Fruit fly (Drosophila melanogaster): ENCODE results near the gene CG17560.

CG17560 gene

DNA sequence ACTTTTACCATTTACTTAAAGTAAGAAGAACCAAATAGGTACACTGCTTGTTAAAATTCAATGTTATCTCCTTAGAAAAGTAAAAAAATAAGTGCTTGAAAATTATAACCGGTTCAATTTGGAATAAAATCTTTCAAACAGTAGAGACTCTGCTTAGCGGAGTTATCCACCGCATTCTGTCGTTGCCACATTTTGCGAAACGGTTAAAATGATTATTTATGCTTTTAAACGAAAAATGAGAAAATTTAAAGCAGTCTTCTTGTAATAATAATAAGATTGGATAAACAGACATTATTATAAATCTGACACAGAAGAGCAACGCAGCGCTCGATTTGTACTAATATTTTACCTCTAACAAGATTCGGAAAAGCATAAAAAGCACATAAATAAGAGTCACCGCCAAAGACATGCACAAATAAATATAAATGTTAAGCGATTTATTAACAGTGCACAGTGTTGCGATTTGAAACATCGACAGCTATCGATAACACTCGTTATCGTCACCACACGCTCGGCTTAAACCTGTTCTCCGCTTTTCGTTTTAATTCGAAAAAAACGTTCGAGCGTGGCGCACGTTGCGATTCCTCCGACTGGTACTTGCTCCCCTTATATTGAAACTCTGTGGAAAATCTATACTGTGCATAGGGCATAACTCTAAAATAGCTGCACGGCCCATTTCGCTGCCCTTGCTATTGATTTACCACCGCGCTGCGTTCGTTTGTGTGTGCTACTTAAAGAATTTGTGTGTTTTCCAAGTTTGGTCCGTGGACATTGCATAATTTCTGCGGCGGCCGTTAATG is 7.2 kb downstream of the CG17560 start, which contains the start of gene Fas1:
TSS of gene Fas1 (plus strand) at position 489 of the 800 bp plus-strand sequence.
- TF ChIP-seq Hr96 (GFP tag; optimal IDR thresholded peaks at IDR 0.05) = peak; percentile 2
- no peak for TF ChIP-seq toe (GFP tag; optimal IDR thresholded peaks at IDR 0.05)
- TF ChIP-seq CG12768 (GFP tag; optimal IDR thresholded peaks at IDR 0.05) = no peak
- no peak for TF ChIP-seq ovo (GFP tag; optimal IDR thresholded peaks at IDR 0.05)
- peak; percentile 32 for TF ChIP-seq Mnt (GFP tag; optimal IDR thresholded peaks at IDR 0.05)
- peak; percentile 89 for TF ChIP-seq kay (GFP tag; ENCODE audit: borderline replicate concordance)
- TF ChIP-seq Crg-1 (GFP tag; optimal IDR thresholded peaks at IDR 0.05) = peak; percentile 1

DNA sequence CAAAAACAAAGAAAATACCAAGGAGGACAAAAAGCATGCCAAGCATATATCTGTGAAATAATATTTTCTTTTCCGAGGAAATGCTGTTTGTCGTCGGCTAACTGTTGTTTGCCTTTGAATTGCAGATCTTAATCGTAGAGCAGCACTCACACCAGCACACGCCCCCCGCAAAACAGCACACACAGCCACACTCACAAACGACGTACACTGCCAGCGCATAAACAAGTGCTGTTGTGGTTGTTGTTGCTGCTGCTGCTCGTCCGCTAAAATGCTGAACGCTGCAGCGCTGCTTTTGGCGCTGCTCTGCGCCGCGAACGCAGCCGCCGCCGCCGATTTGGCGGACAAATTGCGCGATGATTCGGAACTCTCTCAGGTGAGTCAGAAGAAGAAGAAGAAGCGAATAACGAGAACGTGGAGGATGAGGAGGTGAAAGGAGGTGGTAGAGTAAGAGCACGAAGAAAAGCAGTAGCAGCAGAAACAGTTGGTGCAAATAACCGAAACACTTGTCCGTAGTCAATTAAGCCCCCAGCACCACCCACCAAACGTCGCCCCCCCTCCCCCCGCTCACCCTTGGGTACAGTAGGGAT is 8.2 kb downstream of the CG17560 start:
- TF ChIP-seq toe (GFP tag; optimal IDR thresholded peaks at IDR 0.05) = no peak
- TF ChIP-seq tj (GFP tag; optimal IDR thresholded peaks at IDR 0.05) = peak; percentile 81
- no peak for TF ChIP-seq bab1 (GFP tag; optimal IDR thresholded peaks at IDR 0.05)
- peak; percentile 79 for TF ChIP-seq kay (GFP tag; ENCODE audit: borderline replicate concordance)
- TF ChIP-seq cnc (optimal IDR thresholded peaks at IDR 0.05) = no peak
- no peak for TF ChIP-seq Crg-1 (GFP tag; optimal IDR thresholded peaks at IDR 0.05)
- no peak for TF ChIP-seq pad (GFP tag; optimal IDR thresholded peaks at IDR 0.05)
- no peak for TF ChIP-seq CG7045 (GFP tag; optimal IDR thresholded peaks at IDR 0.05)
- TF ChIP-seq ovo (GFP tag; optimal IDR thresholded peaks at IDR 0.05) = peak; percentile 12
- TF ChIP-seq cic (GFP tag; optimal IDR thresholded peaks at IDR 0.05) = no peak
- no peak for TF ChIP-seq CG5204 (GFP tag; optimal IDR thresholded peaks at IDR 0.05)
- no peak for TF ChIP-seq CG11617 (GFP tag; optimal IDR thresholded peaks at IDR 0.05)
- TF ChIP-seq CG1620 (GFP tag; optimal IDR thresholded peaks at IDR 0.05) = no peak

dm6 chr3R:16626899-16627432 is 9.2 kb downstream of the CG17560 start:
- no peak for TF ChIP-seq tj (GFP tag; optimal IDR thresholded peaks at IDR 0.05)
- no peak for TF ChIP-seq Hr96 (GFP tag; optimal IDR thresholded peaks at IDR 0.05)
- TF ChIP-seq ovo (GFP tag; optimal IDR thresholded peaks at IDR 0.05) = no peak

DNA sequence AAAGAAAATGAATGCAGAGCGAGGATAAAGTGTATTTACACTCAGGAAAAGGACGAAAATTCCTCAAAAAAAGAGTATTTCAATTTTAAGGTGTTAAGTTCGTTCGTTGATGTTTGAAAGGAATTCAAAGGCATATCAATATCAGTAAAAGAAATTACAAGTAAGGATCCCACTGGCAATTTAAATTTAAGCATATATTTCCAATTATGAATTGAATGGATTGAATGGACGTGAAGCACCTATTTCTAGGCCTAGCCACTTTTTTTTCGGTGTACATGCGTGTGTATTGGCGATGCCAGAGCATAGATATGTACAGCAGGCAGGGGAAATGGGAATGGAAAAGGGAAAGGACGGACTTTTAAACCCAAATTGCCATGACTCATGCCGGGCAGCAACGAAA is 12.8 kb downstream of the CG17560 start:
- TF ChIP-seq toe (GFP tag; optimal IDR thresholded peaks at IDR 0.05) = no peak
- TF ChIP-seq Mnt (GFP tag; optimal IDR thresholded peaks at IDR 0.05) = no peak
- TF ChIP-seq ovo (GFP tag; optimal IDR thresholded peaks at IDR 0.05) = no peak
- no peak for TF ChIP-seq tj (GFP tag; optimal IDR thresholded peaks at IDR 0.05)
- TF ChIP-seq pad (GFP tag; optimal IDR thresholded peaks at IDR 0.05) = no peak
- TF ChIP-seq cnc (optimal IDR thresholded peaks at IDR 0.05) = no peak
- TF ChIP-seq CG14711 (tag; optimal IDR thresholded peaks at IDR 0.05) = no peak

- no peak for TF ChIP-seq kay (GFP tag; ENCODE audit: borderline replicate concordance)
Observed at dm6 chr3R:16632698-16633097, 14.9 kb downstream of the CG17560 start.

DNA sequence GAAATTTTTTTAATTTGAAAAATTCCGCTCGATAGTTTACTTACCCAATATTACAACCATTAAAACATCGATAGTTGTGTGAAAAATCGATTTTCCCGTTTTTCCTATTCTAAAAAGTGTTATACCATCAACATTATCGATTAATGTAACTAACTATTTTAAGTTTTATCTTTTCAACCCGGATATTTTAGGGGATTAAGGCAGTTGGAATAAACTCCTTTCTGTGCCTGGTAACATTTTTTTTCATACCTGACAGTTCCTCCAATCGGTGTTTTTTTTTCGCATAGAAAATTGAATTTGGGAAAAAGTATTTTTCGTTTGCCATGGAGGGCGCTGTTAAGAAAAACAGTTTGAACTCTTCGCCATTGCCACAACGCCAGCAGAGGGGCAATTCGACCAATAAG is 22.3 kb downstream of the CG17560 start, which contains the start of gene nonA-l:
TSS of gene nonA-l (plus strand) at position 201 of the 404 bp plus-strand sequence.
- TF ChIP-seq kay (GFP tag; ENCODE audit: borderline replicate concordance) (no peak), bab1 (GFP tag; optimal IDR thresholded peaks at IDR 0.05) (peak; percentile 33)

DNA sequence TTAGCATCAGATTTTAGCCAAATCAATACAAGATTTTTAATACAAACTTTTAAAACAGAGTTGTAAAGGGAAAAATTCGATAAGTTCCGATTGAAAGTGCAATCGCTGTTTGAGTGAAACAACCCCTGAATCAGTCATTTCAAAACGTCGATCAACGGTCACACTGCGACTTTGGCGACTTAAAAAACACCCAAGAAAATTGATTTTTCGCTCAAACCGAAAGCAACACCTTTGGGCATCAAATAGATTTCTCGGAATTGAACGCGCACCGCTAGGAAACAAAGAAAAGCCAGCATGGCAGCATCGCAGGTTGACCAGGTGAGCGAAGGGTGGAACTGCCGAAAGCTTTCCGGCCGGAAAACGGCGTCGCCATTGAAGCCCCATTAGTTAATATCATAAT is 25.8 kb downstream of the CG17560 start, which contains the start of gene Arl6IP1:
TSS of gene Arl6IP1 (plus strand) at position 15 of the 400 bp plus-strand sequence.
- TF ChIP-seq CG11617 (GFP tag; optimal IDR thresholded peaks at IDR 0.05) (no peak), Hr96 (GFP tag; optimal IDR thresholded peaks at IDR 0.05) (no peak), cic (GFP tag; optimal IDR thresholded peaks at IDR 0.05) (no peak), toe (GFP tag; optimal IDR thresholded peaks at IDR 0.05) (no peak), CG14711 (tag; optimal IDR thresholded peaks at IDR 0.05) (peak; percentile 57), pad (GFP tag; optimal IDR thresholded peaks at IDR 0.05) (no peak), CG33017 (tag; optimal IDR thresholded peaks at IDR 0.05) (no peak), cnc (optimal IDR thresholded peaks at IDR 0.05) (no peak), Mnt (GFP tag; optimal IDR thresholded peaks at IDR 0.05) (no peak), Crg-1 (GFP tag; optimal IDR thresholded peaks at IDR 0.05) (no peak), bab1 (GFP tag; optimal IDR thresholded peaks at IDR 0.05) (peak; percentile 23), tj (GFP tag; optimal IDR thresholded peaks at IDR 0.05) (no peak), CG7045 (GFP tag; optimal IDR thresholded peaks at IDR 0.05) (no peak), Clk (GFP tag; optimal IDR thresholded peaks at IDR 0.05) (no peak)
